Worm (Caenorhabditis elegans) whole organism, late embryonic: ENCODE measurements around the gene nhr-88.

Experiments
- F13H6.1 ChIP-seq: sonication (generic microtip); optimal IDR thresholded peaks from 2 replicates; lab custom pipeline; 2016; ENCODE audit warnings: missing genetic modification characterization, missing compliant biosample characterization
- K02D7.2 ChIP-seq: sonication (generic microtip); optimal IDR thresholded peaks from 2 replicates; lab custom pipeline; 2017; ENCODE audit warnings: mild to moderate bottlenecking, missing genetic modification characterization, missing compliant biosample characterization
- K09A11.1 ChIP-seq: sonication (generic microtip); optimal IDR thresholded peaks from 2 replicates; lab custom pipeline; 2017; ENCODE audit warnings: antibody characterized with exemption, mild to moderate bottlenecking, missing genetic modification characterization, missing compliant biosample characterization; ENCODE audit not compliant: insufficient read depth
- T23F11.4 ChIP-seq: fragments of 200-800 bp; sonication (Bioruptor generic); optimal IDR thresholded peaks from 2 replicates; lab custom pipeline; 2018; ENCODE audit warnings: mild to moderate bottlenecking, missing genetic modification characterization, missing compliant biosample characterization
- ahr-1 ChIP-seq: sonication (generic microtip); optimal IDR thresholded peaks from 2 replicates; lab custom pipeline; 2016; ENCODE audit warnings: missing genetic modification characterization, missing compliant biosample characterization
- ceh-14 ChIP-seq: sonication (generic microtip); optimal IDR thresholded peaks from 2 replicates; lab custom pipeline; 2016; ENCODE audit warnings: missing genotype, missing genetic modification characterization, missing compliant biosample characterization
- ceh-18 ChIP-seq: sonication (generic microtip); optimal IDR thresholded peaks from 2 replicates; lab custom pipeline; 2016; ENCODE audit warnings: missing genetic modification characterization, missing compliant biosample characterization
- ceh-19 ChIP-seq: fragments of 200-800 bp; sonication (Bioruptor generic); optimal IDR thresholded peaks from 2 replicates; lab custom pipeline; 2018; ENCODE audit warnings: mild to moderate bottlenecking, missing genetic modification characterization, missing compliant biosample characterization
- ceh-22 ChIP-seq: sonication (generic microtip); optimal IDR thresholded peaks from 2 replicates; lab custom pipeline; 2017; ENCODE audit warnings: missing biosample characterization, missing genetic modification characterization
- ceh-24 ChIP-seq: sonication (generic microtip); optimal IDR thresholded peaks from 2 replicates; lab custom pipeline; 2016; ENCODE audit warnings: mild to moderate bottlenecking, missing genetic modification characterization, missing compliant biosample characterization
- ceh-30 ChIP-seq: fragments of 150-350 bp; optimal IDR thresholded peaks from 2 replicates; lab custom pipeline; 2014; ENCODE audit warnings: missing biosample characterization, missing genetic modification characterization
- ceh-31 ChIP-seq: sonication (generic microtip); optimal IDR thresholded peaks from 2 replicates; lab custom pipeline; 2016; ENCODE audit warnings: missing genetic modification characterization, missing compliant biosample characterization
- ceh-34 ChIP-seq: sonication (generic microtip); optimal IDR thresholded peaks from 2 replicates; lab custom pipeline; 2016; ENCODE audit warnings: mild to moderate bottlenecking, missing genetic modification characterization, missing compliant biosample characterization
- ceh-45 ChIP-seq: fragments of 200-800 bp; sonication (Bioruptor generic); IDR thresholded peaks from 2 replicates; pipeline ENCODE4 v1.3.6; 2022; ENCODE audit warnings: missing genetic modification reagents, missing genetic modification characterization, missing compliant biosample characterization
- ceh-48 ChIP-seq: sonication (generic microtip); optimal IDR thresholded peaks from 2 replicates; lab custom pipeline; 2016; ENCODE audit warnings: missing genetic modification characterization, inconsistent platforms, missing compliant biosample characterization
- ceh-6 ChIP-seq: fragments of 200-800 bp; sonication (Bioruptor generic); optimal IDR thresholded peaks from 2 replicates; lab custom pipeline; 2018; ENCODE audit warnings: mild to moderate bottlenecking, missing genetic modification characterization, missing compliant biosample characterization
- che-1 ChIP-seq: sonication (generic microtip); optimal IDR thresholded peaks from 2 replicates; lab custom pipeline; 2016; ENCODE audit warnings: mild to moderate bottlenecking, missing genetic modification characterization, missing compliant biosample characterization
- dmd-4 ChIP-seq: sonication (generic microtip); optimal IDR thresholded peaks from 2 replicates; lab custom pipeline; 2016; ENCODE audit warnings: borderline replicate concordance, missing genetic modification characterization, missing compliant biosample characterization
- elt-2 ChIP-seq: sonication (generic microtip); optimal IDR thresholded peaks from 2 replicates; lab custom pipeline; 2016; ENCODE audit warnings: missing genetic modification reagents, missing genetic modification characterization, missing compliant biosample characterization
- elt-4 ChIP-seq: sonication (generic microtip); optimal IDR thresholded peaks from 2 replicates; lab custom pipeline; 2016; ENCODE audit warnings: missing genetic modification characterization, missing compliant biosample characterization
- fax-1 ChIP-seq: sonication (generic microtip); optimal IDR thresholded peaks from 2 replicates; lab custom pipeline; 2016; ENCODE audit warnings: missing genotype, missing genetic modification characterization, missing compliant biosample characterization
- fkh-10 ChIP-seq: fragments of 150-350 bp; optimal IDR thresholded peaks from 2 replicates; lab custom pipeline; 2014; ENCODE audit warnings: missing biosample characterization, missing genetic modification reagents, missing genetic modification characterization
- hlh-13 ChIP-seq: fragments of 200-800 bp; sonication (Bioruptor generic); optimal IDR thresholded peaks from 2 replicates; lab custom pipeline; 2018; ENCODE audit warnings: mild to moderate bottlenecking, missing genetic modification characterization, missing compliant biosample characterization
- hlh-6 ChIP-seq: sonication (generic microtip); optimal IDR thresholded peaks from 2 replicates; lab custom pipeline; 2016; ENCODE audit warnings: missing genotype, missing genetic modification characterization, missing compliant biosample characterization
- hlh-8 ChIP-seq: sonication (generic microtip); optimal IDR thresholded peaks from 2 replicates; lab custom pipeline; 2016; ENCODE audit warnings: missing genotype, missing genetic modification characterization, missing compliant biosample characterization
- lin-11 ChIP-seq: fragments of 200-800 bp; sonication (Bioruptor generic); optimal IDR thresholded peaks from 2 replicates; lab custom pipeline; 2018; ENCODE audit warnings: mild to moderate bottlenecking, missing genetic modification characterization, missing compliant biosample characterization
- madf-2 ChIP-seq: sonication (generic microtip); optimal IDR thresholded peaks from 2 replicates; lab custom pipeline; 2017; ENCODE audit warnings: missing genetic modification characterization, missing compliant biosample characterization
- nhr-11 ChIP-seq: fragments of 150-350 bp; optimal IDR thresholded peaks from 2 replicates; lab custom pipeline; 2014; ENCODE audit warnings: missing biosample characterization, missing genetic modification characterization
- nhr-232 ChIP-seq: sonication (generic microtip); optimal IDR thresholded peaks from 2 replicates; lab custom pipeline; 2016; ENCODE audit warnings: missing genetic modification characterization, missing compliant biosample characterization
- npax-4 ChIP-seq: sonication (generic microtip); optimal IDR thresholded peaks from 2 replicates; lab custom pipeline; 2016; ENCODE audit warnings: missing genetic modification characterization, missing compliant biosample characterization
- odd-2 ChIP-seq: sonication (generic microtip); optimal IDR thresholded peaks from 2 replicates; lab custom pipeline; 2017; ENCODE audit warnings: antibody characterized with exemption, mild to moderate bottlenecking, missing genetic modification characterization, missing compliant biosample characterization
- pag-3 ChIP-seq: sonication (generic microtip); optimal IDR thresholded peaks from 2 replicates; lab custom pipeline; 2016; ENCODE audit warnings: missing compliant biosample characterization, missing genetic modification characterization, borderline replicate concordance
- pat-9 ChIP-seq: fragments of 200-800 bp; sonication (Bioruptor generic); optimal IDR thresholded peaks from 2 replicates; lab custom pipeline; 2018; ENCODE audit warnings: mild to moderate bottlenecking, missing genetic modification characterization, moderate library complexity, missing compliant biosample characterization
- pha-2 ChIP-seq: sonication (generic microtip); optimal IDR thresholded peaks from 2 replicates; lab custom pipeline; 2017; ENCODE audit warnings: mild to moderate bottlenecking, missing genetic modification characterization, missing compliant biosample characterization
- pha-4 ChIP-seq: fragments of 150-350 bp; optimal IDR thresholded peaks from 2 replicates; lab custom pipeline; 2018; ENCODE audit warnings: missing biosample characterization, missing genetic modification reagents, missing genetic modification characterization
- rnt-1 ChIP-seq: sonication (generic microtip); optimal IDR thresholded peaks from 2 replicates; lab custom pipeline; 2016; ENCODE audit warnings: missing genetic modification characterization, missing compliant biosample characterization
- tbx-2 ChIP-seq: sonication (generic microtip); optimal IDR thresholded peaks from 2 replicates; lab custom pipeline; 2016; ENCODE audit warnings: missing genetic modification characterization, missing compliant biosample characterization
- tbx-7 ChIP-seq: sonication (generic microtip); optimal IDR thresholded peaks from 2 replicates; lab custom pipeline; 2016; ENCODE audit warnings: missing genotype, missing genetic modification characterization, missing compliant biosample characterization
- ttx-3 ChIP-seq: sonication (generic microtip); optimal IDR thresholded peaks from 2 replicates; lab custom pipeline; 2016; ENCODE audit warnings: missing genetic modification reagents, missing genetic modification characterization, missing compliant biosample characterization
- unc-55 ChIP-seq: sonication (generic microtip); optimal IDR thresholded peaks from 2 replicates; lab custom pipeline; 2017; ENCODE audit warnings: missing biosample characterization, missing genetic modification reagents, missing genetic modification characterization
- zip-5 ChIP-seq: sonication (generic microtip); optimal IDR thresholded peaks from 2 replicates; lab custom pipeline; 2016; ENCODE audit warnings: missing genetic modification characterization, missing compliant biosample characterization
- ztf-16 ChIP-seq: sonication (generic microtip); optimal IDR thresholded peaks from 2 replicates; lab custom pipeline; 2017; ENCODE audit warnings: missing genetic modification characterization, missing compliant biosample characterization

Gene nhr-88

DNA sequence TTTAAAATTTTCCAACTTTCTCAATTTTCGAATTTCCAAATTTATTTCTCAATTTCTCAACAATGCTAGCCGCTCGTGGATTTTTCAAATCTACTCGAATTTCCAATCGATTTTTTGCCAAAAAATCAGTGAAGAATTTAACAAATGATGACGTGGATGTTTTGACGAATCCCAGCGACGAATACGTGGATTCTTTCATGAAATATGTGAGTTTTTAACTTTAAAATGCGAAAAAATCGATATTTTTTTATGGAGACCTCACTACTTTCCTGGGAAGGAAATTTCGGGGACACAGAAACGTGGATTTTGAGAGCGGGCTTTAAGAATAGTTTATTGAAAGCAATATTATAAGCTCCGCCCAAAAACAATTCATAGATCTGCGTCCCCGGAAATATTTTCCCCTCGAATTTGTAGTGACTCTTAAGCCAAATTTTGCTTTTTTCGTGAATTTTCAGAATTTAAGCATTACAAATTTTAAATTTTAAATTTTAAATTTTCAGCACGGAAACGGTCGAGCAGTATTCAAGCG, 15.2 kb downstream of the nhr-88 start, which contains the start of gene K08A2.2 (continued):
- TF ChIP-seq ceh-34 (no peak), nhr-11 (tag; lab: Kevin White, UChicago) (no peak), K02D7.2 (tag; lab: Kevin White, UChicago) (no peak), tbx-2 (tag; lab: Kevin White, UChicago) (peak; percentile 49), ahr-1 (tag; lab: Kevin White, UChicago) (no peak), odd-2 (tag; lab: Kevin White, UChicago) (no peak), pha-4 (no peak), fax-1 (tag; lab: Kevin White, UChicago) (peak; percentile 13), zip-5 (tag; lab: Kevin White, UChicago) (peak; percentile 4), ceh-22 (no peak), elt-4 (tag; lab: Kevin White, UChicago) (no peak), che-1 (no peak)

- TF ChIP-seq ttx-3 (tag; lab: Kevin White, UChicago) (no peak), ceh-31 (tag; lab: Kevin White, UChicago) (peak; percentile 51)
Measured at ce11 chrII:2992300-2992699, 15.9 kb downstream of the nhr-88 start.

DNA sequence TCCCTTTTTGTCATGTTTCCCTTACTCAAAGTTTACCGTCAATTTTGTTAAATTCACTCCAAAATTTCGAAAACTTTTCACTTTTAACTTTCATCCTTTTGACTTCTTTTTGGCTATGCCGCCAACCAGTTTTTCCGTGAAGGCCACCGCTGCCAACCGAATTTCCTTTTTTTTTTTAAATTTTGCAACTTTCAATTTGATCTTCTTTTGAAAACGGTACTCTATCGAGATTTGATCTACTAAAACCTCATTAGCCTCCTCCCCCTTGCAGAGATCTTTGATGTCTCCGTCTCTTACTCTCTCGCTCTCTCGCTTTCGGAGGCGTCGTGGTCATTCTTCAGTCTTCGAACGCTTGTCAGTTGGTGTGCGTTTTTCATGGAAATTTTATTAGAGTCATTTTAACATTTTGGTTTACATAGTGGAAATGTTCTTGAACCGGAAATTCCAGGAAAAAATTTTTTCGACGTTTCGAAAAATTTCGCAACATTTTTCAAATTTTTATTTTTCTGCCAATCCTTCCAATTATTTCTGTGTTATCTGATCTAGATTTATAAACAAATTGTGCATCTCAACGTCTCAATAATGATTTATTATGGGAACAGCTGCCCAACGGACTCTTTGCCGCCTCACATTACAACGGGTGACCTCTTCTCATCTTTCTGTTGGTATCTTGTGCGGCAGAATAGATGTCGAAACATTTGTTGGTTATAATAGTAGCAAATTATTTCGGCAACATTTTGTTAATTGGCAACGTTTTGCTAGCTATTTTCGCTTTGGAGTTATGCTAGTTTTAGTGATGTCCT, 18.4 kb downstream of the nhr-88 start:
- TF ChIP-seq ceh-24 (no peak), pat-9 (peak; percentile 32), hlh-13 (no peak), unc-55 (GFP tag; lab: Kevin White, UChicago) (peak; percentile 98), rnt-1 (tag; lab: Kevin White, UChicago) (peak; percentile 23)

- TF ChIP-seq tbx-7, result no peak
- TF ChIP-seq ceh-6, result no peak
- no peak for TF ChIP-seq ceh-45 (GFP tag; lab: Robert Waterston, UW)
- no peak for TF ChIP-seq ceh-18
- TF ChIP-seq hlh-6 (tag; lab: Kevin White, UChicago), result no peak
- TF ChIP-seq ceh-22, result no peak
- no peak for TF ChIP-seq ceh-14 (tag; lab: Kevin White, UChicago)
- no peak for TF ChIP-seq ceh-30
- no peak for TF ChIP-seq elt-2 (tag; lab: Kevin White, UChicago)
- TF ChIP-seq fax-1 (tag; lab: Kevin White, UChicago), result no peak
- no peak for TF ChIP-seq npax-4 (tag; lab: Kevin White, UChicago)
- no peak for TF ChIP-seq ceh-19 (GFP tag; lab: Kevin White, UChicago)
- TF ChIP-seq T23F11.4, result no peak
- TF ChIP-seq madf-2, result no peak
- TF ChIP-seq hlh-8 (tag; lab: Kevin White, UChicago), result no peak
- TF ChIP-seq elt-4 (tag; lab: Kevin White, UChicago), result no peak
- TF ChIP-seq nhr-232 (tag; lab: Kevin White, UChicago), result no peak
- no peak for TF ChIP-seq ceh-31 (tag; lab: Kevin White, UChicago)
- no peak for TF ChIP-seq ceh-48 (tag; lab: Kevin White, UChicago)
Measured at ce11 chrII:2996721-2997120, 20.3 kb downstream of the nhr-88 start, which contains the start of gene lido-8. lido-8 (plus strand) TSS chrII:2997021.

DNA sequence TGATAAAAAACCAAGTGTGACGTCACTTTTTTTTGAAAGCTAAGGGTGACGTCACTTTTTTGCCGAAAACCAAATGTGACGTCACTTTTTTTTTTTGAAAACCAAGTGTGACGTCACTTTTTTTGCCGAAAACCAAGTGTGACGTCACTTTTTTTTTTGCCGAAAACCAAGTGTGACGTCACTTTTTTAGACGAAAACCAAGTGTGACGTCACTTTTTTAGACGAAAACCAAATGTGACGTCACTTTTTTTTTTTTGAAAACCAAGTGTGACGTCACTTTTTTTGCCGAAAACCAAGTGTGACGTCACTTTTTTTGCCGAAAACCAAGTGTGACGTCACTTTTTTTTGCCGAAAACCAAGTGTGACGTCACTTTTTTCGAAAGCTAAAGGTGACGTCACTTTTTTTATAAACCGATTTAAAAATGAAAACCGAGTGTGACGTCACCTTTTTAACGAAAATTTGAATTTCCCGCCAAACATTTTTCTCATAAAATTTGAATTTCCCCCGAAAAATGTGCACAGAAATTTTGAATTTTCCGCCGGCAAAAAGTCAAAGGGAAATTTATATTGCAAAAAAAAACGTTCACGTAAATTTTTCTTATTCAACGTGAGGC, 21.5 kb downstream of the nhr-88 start:
- TF ChIP-seq pag-3 (tag; lab: Kevin White, UChicago) (no peak), ceh-24 (no peak), fkh-10 (GFP tag; lab: Kevin White, UChicago) (no peak), dmd-4 (tag; lab: Kevin White, UChicago) (no peak), ztf-16 (no peak), K09A11.1 (no peak), ahr-1 (tag; lab: Kevin White, UChicago) (no peak), lin-11 (tag; lab: Kevin White, UChicago) (no peak), hlh-8 (tag; lab: Kevin White, UChicago) (no peak), pha-4 (no peak), nhr-11 (tag; lab: Kevin White, UChicago) (no peak), pha-2 (tag; lab: Kevin White, UChicago) (no peak), F13H6.1 (tag; lab: Kevin White, UChicago) (no peak)
